Fruit fly (Drosophila melanogaster) whole organism, embryonic: Measurements from ENCODE around the gene CAH4.
A peak's percentile ranks its signal among the peaks of the same experiment; 100 is the strongest.

ENCODE experiments used
- CG10366 ChIP-seq: fragments of 200-800 bp; sonication (Bioruptor generic); IDR thresholded peaks from 2 replicates; pipeline ENCODE4 v1.3.6; 2022; ENCODE audit warnings: missing biosample characterization, missing genetic modification characterization
- CG10543 ChIP-seq: fragments of 200-800 bp; sonication (Bioruptor generic); optimal IDR thresholded peaks from 3 replicates; lab custom pipeline; 2017; ENCODE audit warnings: missing biosample characterization, mild to moderate bottlenecking, missing genetic modification characterization, moderate library complexity
- CG10565 ChIP-seq: fragments of 200-800 bp; sonication (Bioruptor generic); optimal IDR thresholded peaks from 3 replicates; lab custom pipeline; 2016; ENCODE audit warnings: missing biosample characterization, mild to moderate bottlenecking, missing genetic modification characterization
- CG10979 ChIP-seq: fragments of 200-800 bp; sonication (Bioruptor generic); optimal IDR thresholded peaks from 2 replicates; lab custom pipeline; 2018; ENCODE audit warnings: missing biosample characterization, mild to moderate bottlenecking, missing genetic modification characterization, moderate library complexity
- CG12236 ChIP-seq: fragments of 200-800 bp; sonication (Bioruptor generic); optimal IDR thresholded peaks from 2 replicates; lab custom pipeline; 2016; ENCODE audit warnings: missing biosample characterization, missing genetic modification characterization
- CG12299 ChIP-seq: fragments of 200-800 bp; sonication (Bioruptor generic); optimal IDR thresholded peaks from 2 replicates; lab custom pipeline; 2018; ENCODE audit warnings: missing biosample characterization, mild to moderate bottlenecking, missing genetic modification characterization
- CG12391 ChIP-seq: fragments of 200-800 bp; sonication (Bioruptor generic); optimal IDR thresholded peaks from 3 replicates; lab custom pipeline; 2018; ENCODE audit warnings: missing biosample characterization, mild to moderate bottlenecking, missing genetic modification characterization, moderate library complexity
- CG13775 ChIP-seq: fragments of 200-800 bp; sonication (Bioruptor generic); optimal IDR thresholded peaks from 3 replicates; lab custom pipeline; 2017; ENCODE audit warnings: missing biosample characterization, mild to moderate bottlenecking, missing genetic modification characterization
- CG14014 ChIP-seq: fragments of 200-800 bp; sonication (Bioruptor generic); IDR thresholded peaks from 2 replicates; pipeline ENCODE4 v1.3.6; 2022; ENCODE audit warnings: missing biosample characterization, missing genetic modification characterization
- CG17186 ChIP-seq: fragments of 200-800 bp; sonication (Bioruptor generic); optimal IDR thresholded peaks from 3 replicates; lab custom pipeline; 2017; ENCODE audit warnings: missing biosample characterization, missing genetic modification reagents, missing genetic modification characterization
- CG18476 ChIP-seq: fragments of 200-800 bp; sonication (Bioruptor generic); optimal IDR thresholded peaks from 2 replicates; lab custom pipeline; 2016; ENCODE audit warnings: missing biosample characterization, mild to moderate bottlenecking, missing genetic modification characterization
- CG18599 ChIP-seq: fragments of 200-800 bp; sonication (Bioruptor generic); optimal IDR thresholded peaks from 3 replicates; lab custom pipeline; 2017; ENCODE audit warnings: missing biosample characterization, missing genetic modification characterization, mild to moderate bottlenecking, moderate library complexity, missing genetic modification reagents
- CG30431 ChIP-seq: fragments of 200-800 bp; sonication (Bioruptor generic); optimal IDR thresholded peaks from 2 replicates; lab custom pipeline; 2017; ENCODE audit warnings: missing biosample characterization, missing genetic modification characterization
- CG3065 ChIP-seq: fragments of 200-800 bp; sonication (Bioruptor generic); optimal IDR thresholded peaks from 2 replicates; lab custom pipeline; 2016; ENCODE audit warnings: missing biosample characterization, missing genetic modification characterization
- CG31365 ChIP-seq: fragments of 200-800 bp; sonication (Bioruptor generic); optimal IDR thresholded peaks from 2 replicates; lab custom pipeline; 2018; ENCODE audit warnings: missing biosample characterization, mild to moderate bottlenecking, missing genetic modification characterization
- CG31441 ChIP-seq: fragments of 200-800 bp; sonication (Bioruptor generic); IDR thresholded peaks from 2 replicates; pipeline ENCODE4 v1.3.6; 2022; ENCODE audit warnings: missing biosample characterization, missing genetic modification characterization
- CG34224 ChIP-seq: fragments of 200-800 bp; sonication (Bioruptor generic); IDR thresholded peaks from 3 replicates; pipeline ENCODE4 v1.3.6; 2022; ENCODE audit warnings: missing biosample characterization, missing genetic modification characterization; ENCODE audit not compliant: partially characterized antibody
- CG4328 ChIP-seq: fragments of 200-800 bp; sonication (Bioruptor generic); optimal IDR thresholded peaks from 3 replicates; lab custom pipeline; 2017; ENCODE audit warnings: missing biosample characterization, missing genetic modification reagents, missing genetic modification characterization
- CG7271 ChIP-seq: fragments of 200-800 bp; sonication (Bioruptor generic); optimal IDR thresholded peaks from 2 replicates; lab custom pipeline; 2018; ENCODE audit warnings: missing biosample characterization, mild to moderate bottlenecking, missing genetic modification characterization, moderate library complexity
- CG7372 ChIP-seq: fragments of 200-800 bp; sonication (Bioruptor generic); IDR thresholded peaks from 2 replicates; pipeline ENCODE4 v1.3.6; 2022; ENCODE audit warnings: missing biosample characterization, missing genetic modification characterization
- CG8281 ChIP-seq: fragments of 200-800 bp; sonication (Bioruptor generic); optimal IDR thresholded peaks from 2 replicates; lab custom pipeline; 2018; ENCODE audit warnings: missing biosample characterization, mild to moderate bottlenecking, missing genetic modification characterization, moderate library complexity
- CG9932 ChIP-seq: fragments of 200-800 bp; sonication (Bioruptor generic); IDR thresholded peaks from 2 replicates; pipeline ENCODE4 v1.3.6; 2022; ENCODE audit warnings: missing biosample characterization, missing genetic modification characterization
- Camta ChIP-seq: fragments of 200-800 bp; sonication (Bioruptor generic); optimal IDR thresholded peaks from 2 replicates; lab custom pipeline; 2016; ENCODE audit warnings: missing biosample characterization, missing genetic modification characterization
- Doc2 ChIP-seq: fragments of 200-800 bp; sonication (Bioruptor generic); IDR thresholded peaks from 2 replicates; pipeline ENCODE4 v1.3.6; 2022; ENCODE audit warnings: missing biosample characterization, missing genetic modification characterization
- Fer1 ChIP-seq: fragments of 200-800 bp; sonication (Bioruptor generic); optimal IDR thresholded peaks from 2 replicates; lab custom pipeline; 2017; ENCODE audit warnings: missing biosample characterization, mild to moderate bottlenecking, missing genetic modification characterization
- Jarid2 ChIP-seq: fragments of 200-800 bp; sonication (Bioruptor generic); optimal IDR thresholded peaks from 3 replicates; lab custom pipeline; 2017; ENCODE audit warnings: mild to moderate bottlenecking, missing biosample characterization, missing genetic modification reagents, missing genetic modification characterization
- MBD-R2 ChIP-seq: fragments of 200-800 bp; sonication (Bioruptor generic); IDR thresholded peaks from 2 replicates; pipeline ENCODE4 v1.3.6; 2022; ENCODE audit warnings: missing biosample characterization, missing genetic modification characterization
- Stat92E ChIP-seq, 3 experiments: fragments of >200 bp in 2 of 3; fragments of 200-800 bp in 1 of 3; sonication (Bioruptor generic) in 1 of 3; optimal IDR thresholded peaks; 2 replicates each; lab custom pipeline; 2017 to 2019; ENCODE audit warnings: missing biosample characterization in 3 of 3, missing genetic modification characterization in 3 of 3, mild to moderate bottlenecking in 1 of 3, moderate library complexity in 1 of 3
- Xrp1 ChIP-seq: fragments of 200-800 bp; sonication (Bioruptor generic); IDR thresholded peaks from 2 replicates; pipeline ENCODE4 v1.3.6; 2022; ENCODE audit warnings: missing biosample characterization, missing genetic modification characterization
- ab ChIP-seq: fragments of 200-800 bp; sonication (Bioruptor generic); optimal IDR thresholded peaks from 2 replicates; lab custom pipeline; 2016; ENCODE audit warnings: missing biosample characterization, missing genetic modification characterization
- ac ChIP-seq: fragments of 200-800 bp; sonication (Bioruptor generic); optimal IDR thresholded peaks from 3 replicates; lab custom pipeline; 2017; ENCODE audit warnings: missing biosample characterization, mild to moderate bottlenecking, missing genetic modification characterization
- ase ChIP-seq: fragments of 200-800 bp; sonication (Bioruptor generic); IDR thresholded peaks from 3 replicates; pipeline ENCODE4 v1.3.6; 2022; ENCODE audit warnings: missing biosample characterization, missing genetic modification characterization
- ash1 ChIP-seq: fragments of 200-800 bp; sonication (Bioruptor generic); optimal IDR thresholded peaks from 2 replicates; lab custom pipeline; 2018; ENCODE audit warnings: missing biosample characterization, mild to moderate bottlenecking, missing genetic modification characterization
- bigmax ChIP-seq: fragments of 200-800 bp; sonication (Bioruptor generic); optimal IDR thresholded peaks from 2 replicates; lab custom pipeline; 2018; ENCODE audit warnings: missing biosample characterization, mild to moderate bottlenecking, missing genetic modification characterization
- bowl ChIP-seq: fragments of 200-800 bp; sonication (Bioruptor generic); IDR thresholded peaks from 2 replicates; pipeline ENCODE4 v1.3.6; 2022; ENCODE audit warnings: missing biosample characterization, missing genetic modification characterization
- chn ChIP-seq: fragments of 200-800 bp; sonication (Bioruptor generic); optimal IDR thresholded peaks from 2 replicates; lab custom pipeline; 2016; ENCODE audit warnings: missing biosample characterization, missing genetic modification characterization
- dan ChIP-seq: fragments of 200-800 bp; sonication (Bioruptor generic); IDR thresholded peaks from 2 replicates; pipeline ENCODE4 v1.3.6; 2022; ENCODE audit warnings: missing biosample characterization, missing genetic modification characterization
- dysf ChIP-seq: fragments of 200-800 bp; sonication (Bioruptor generic); IDR thresholded peaks from 3 replicates; pipeline ENCODE4 v1.3.6; 2022; ENCODE audit warnings: missing biosample characterization, missing genetic modification characterization
- ewg ChIP-seq: fragments of 200-800 bp; sonication (Bioruptor generic); optimal IDR thresholded peaks from 3 replicates; lab custom pipeline; 2017; ENCODE audit warnings: mild to moderate bottlenecking, missing biosample characterization, missing genetic modification reagents, missing genetic modification characterization
- hkb ChIP-seq, 2 experiments: fragments of 200-800 bp in 1 of 2; fragments of >200 bp in 1 of 2; sonication (Bioruptor generic) in 1 of 2; IDR thresholded peaks in 1 of 2; optimal IDR thresholded peaks in 1 of 2; 2 replicates each; pipeline versions ENCODE4 v1.3.6 to Lab custom; 2017 to 2022; ENCODE audit warnings: missing biosample characterization in 1 of 2, missing genetic modification characterization in 1 of 2
- kni ChIP-seq: fragments of 200-800 bp; sonication (Bioruptor generic); optimal IDR thresholded peaks from 3 replicates; lab custom pipeline; 2017; ENCODE audit warnings: mild to moderate bottlenecking, missing biosample characterization, missing genetic modification reagents, missing genetic modification characterization
- nerfin-2 ChIP-seq: fragments of 200-800 bp; sonication (Bioruptor generic); IDR thresholded peaks from 2 replicates; pipeline ENCODE4 v1.3.6; 2022; ENCODE audit warnings: missing biosample characterization, missing genetic modification characterization; ENCODE audit not compliant: partially characterized antibody
- pb ChIP-seq: fragments of 200-800 bp; sonication (Bioruptor generic); optimal IDR thresholded peaks from 3 replicates; lab custom pipeline; 2016; ENCODE audit warnings: missing biosample characterization, missing genetic modification characterization
- peb ChIP-seq: fragments of 200-800 bp; sonication (Bioruptor generic); IDR thresholded peaks from 2 replicates; pipeline ENCODE4 v1.3.6; 2022; ENCODE audit warnings: missing biosample characterization, missing genetic modification characterization
- phol ChIP-seq: fragments of 200-800 bp; sonication (Bioruptor generic); optimal IDR thresholded peaks from 3 replicates; lab custom pipeline; 2018; ENCODE audit warnings: missing biosample characterization, mild to moderate bottlenecking, missing genetic modification characterization, moderate library complexity
- twi ChIP-seq: fragments of 200-800 bp; optimal IDR thresholded peaks from 2 replicates; lab custom pipeline; 2019; ENCODE audit warnings: missing biosample characterization, mild to moderate bottlenecking, missing genetic modification characterization, moderate library complexity
- zen ChIP-seq: fragments of 200-800 bp; sonication (Bioruptor generic); optimal IDR thresholded peaks from 3 replicates; lab custom pipeline; 2018; ENCODE audit warnings: missing biosample characterization, mild to moderate bottlenecking, missing genetic modification characterization, moderate library complexity

CAH4 gene

DNA sequence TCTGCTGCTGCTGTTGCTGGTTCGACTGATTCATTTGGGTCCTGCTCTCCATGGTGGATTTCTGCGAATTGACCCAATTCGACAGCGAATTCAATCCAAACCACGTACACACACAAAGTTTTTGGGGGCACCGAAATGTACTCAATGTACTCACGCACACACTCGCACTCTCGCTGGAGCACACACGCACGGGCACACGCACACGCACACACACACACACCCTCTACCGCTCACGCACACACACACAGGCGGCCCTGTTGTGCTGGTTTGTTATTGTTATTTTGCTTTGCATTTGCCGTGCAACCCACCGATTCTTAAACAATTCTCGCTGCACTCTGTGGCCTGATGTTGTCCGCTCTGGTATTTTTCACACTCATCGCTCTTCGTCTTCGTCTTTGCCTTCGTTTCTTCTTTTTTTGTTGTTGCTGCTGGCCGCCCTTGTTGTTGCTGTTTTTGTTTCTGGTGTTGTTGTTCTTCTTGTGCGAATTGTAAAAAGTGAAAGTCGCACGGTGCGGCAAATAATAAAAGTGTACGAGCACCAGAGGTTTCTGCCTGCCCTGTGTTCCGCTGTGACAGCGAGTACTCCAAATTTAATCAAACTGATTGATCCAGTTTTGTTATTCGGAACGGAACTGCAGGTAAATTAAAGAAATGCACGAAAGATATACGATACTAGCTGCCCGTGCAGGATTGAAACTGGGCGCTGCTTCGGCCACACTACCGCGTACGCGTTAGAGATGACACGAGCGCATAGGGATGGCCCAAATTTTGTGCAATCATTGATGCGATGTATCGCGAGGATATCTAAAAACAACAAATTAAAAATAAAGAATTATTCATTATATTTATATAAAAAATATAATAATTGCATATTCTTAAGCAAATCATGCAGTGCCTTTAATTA lies 18.8 kb upstream of the CAH4 start, which contains the start of gene CG3744 (continued):
- TF ChIP-seq kni (peak; percentile 80), CG13775 (peak; percentile 89), CG14014 (GFP tag; lab: Robert Waterston, UW) (peak; percentile 95), dysf (GFP tag; lab: Robert Waterston, UW) (peak; percentile 94), dan (GFP tag; lab: Robert Waterston, UW) (peak; percentile 34; the same call in 1 of the 2 replicates), phol (tag; lab: Kevin White, UChicago) (peak; percentile 90), Xrp1 (peak; percentile 95), CG31441 (peak; percentile 89), ac (GFP tag; lab: Kevin White, UChicago) (peak; percentile 20), CG8281 (tag; lab: Kevin White, UChicago) (peak; percentile 67), ash1 (GFP tag; lab: Kevin White, UChicago) (peak; percentile 70), peb (peak; percentile 78), CG12236 (GFP tag; lab: Kevin White, UChicago) (no peak), ase (peak; percentile 95), CG10565 (GFP tag; lab: Kevin White, UChicago) (peak; percentile 14), CG18476 (GFP tag; lab: Kevin White, UChicago) (peak; percentile 71), Camta (GFP tag; lab: Kevin White, UChicago) (peak; percentile 46), bigmax (GFP tag; lab: Kevin White, UChicago) (no peak), CG17186 (GFP tag; lab: Kevin White, UChicago) (peak; percentile 55), Fer1 (GFP tag; lab: Kevin White, UChicago) (peak; percentile 85), CG12391 (tag; lab: Kevin White, UChicago) (peak; percentile 96), CG9932 (peak; percentile 99), Stat92E (GFP tag; optimal IDR thresholded peaks at IDR 0.05; lab: Kevin White, UChicago) (no peak), CG7372 (peak; percentile 93), CG4328 (GFP tag; lab: Kevin White, UChicago) (peak; percentile 85), bowl (GFP tag; lab: Robert Waterston, UW) (peak; percentile 86), CG7271 (tag; lab: Kevin White, UChicago) (peak; percentile 40), Doc2 (GFP tag; lab: Robert Waterston, UW) (peak; percentile 46), hkb (optimal IDR thresholded peaks at IDR 0.05; lab: Kevin White, UChicago) (no peak), hkb (GFP tag; IDR thresholded peaks at IDR 0.05; lab: Robert Waterston, UW) (peak; percentile 89), CG10366 (peak; percentile 95), CG34224 (GFP tag; lab: Robert Waterston, UW) (peak; percentile 88), twi (tag; lab: Kevin White, UChicago) (peak; percentile 83), nerfin-2 (GFP tag; lab: Robert Waterston, UW) (peak; percentile 65), ab (peak; percentile 66), CG31365 (no peak), CG10543 (GFP tag; lab: Kevin White, UChicago) (peak; percentile 93), ewg (GFP tag; lab: Kevin White, UChicago) (peak; percentile 78), CG3065 (peak; percentile 76), chn (GFP tag; lab: Kevin White, UChicago) (peak; percentile 73), pb (peak; percentile 62), CG30431 (GFP tag; lab: Kevin White, UChicago) (peak; percentile 82), CG10979 (tag; lab: Kevin White, UChicago) (peak; percentile 84), CG12299 (tag; lab: Kevin White, UChicago) (peak; percentile 86), MBD-R2 (GFP tag; lab: Robert Waterston, UW) (peak; percentile 90), CG18599 (GFP tag; lab: Kevin White, UChicago) (peak; percentile 93), zen (tag; lab: Kevin White, UChicago) (peak; percentile 79), Jarid2 (GFP tag; lab: Kevin White, UChicago) (peak; percentile 55)
